Worm (Caenorhabditis elegans) whole organism, early embryonic: ENCODE measurements around the gene C01G10.6.

ENCODE experiments used
- B0310.2 ChIP-seq: sonication (generic microtip); optimal IDR thresholded peaks from 2 replicates; lab custom pipeline; 2016; ENCODE audit warnings: mild to moderate bottlenecking, missing genetic modification characterization, missing compliant biosample characterization
- F13C5.2 ChIP-seq: sonication (generic microtip); optimal IDR thresholded peaks from 2 replicates; lab custom pipeline; 2017; ENCODE audit warnings: mild to moderate bottlenecking, missing genetic modification characterization, inconsistent platforms, missing compliant biosample characterization
- aly-1 ChIP-seq: sonication (generic microtip); optimal IDR thresholded peaks from 2 replicates; lab custom pipeline; 2016; ENCODE audit warnings: missing genetic modification characterization, missing compliant biosample characterization
- ama-1 ChIP-seq: fragments of 150-350 bp; optimal IDR thresholded peaks from 2 replicates; lab custom pipeline; 2014
- ceh-13 ChIP-seq: fragments of 200-800 bp; sonication (Bioruptor generic); optimal IDR thresholded peaks from 2 replicates; lab custom pipeline; 2018; ENCODE audit warnings: mild to moderate bottlenecking, missing genetic modification characterization, missing compliant biosample characterization
- ceh-36 ChIP-seq: sonication (generic microtip); optimal IDR thresholded peaks from 2 replicates; lab custom pipeline; 2016; ENCODE audit warnings: missing genetic modification characterization, inconsistent platforms, missing compliant biosample characterization
- ets-7 ChIP-seq: sonication (generic microtip); optimal IDR thresholded peaks from 2 replicates; lab custom pipeline; 2016; ENCODE audit warnings: missing genotype, missing genetic modification characterization, missing compliant biosample characterization
- flt-1 ChIP-seq: fragments of 200-800 bp; sonication (Bioruptor generic); IDR thresholded peaks from 2 replicates; pipeline ENCODE4 v1.3.6; 2022; ENCODE audit warnings: missing genetic modification characterization, missing compliant biosample characterization
- hmbx-1 ChIP-seq: sonication (generic microtip); optimal IDR thresholded peaks from 2 replicates; lab custom pipeline; 2016; ENCODE audit warnings: mild to moderate bottlenecking, missing genetic modification characterization, missing compliant biosample characterization
- hmg-4 ChIP-seq: fragments of 200-800 bp; sonication (Bioruptor generic); optimal IDR thresholded peaks from 2 replicates; lab custom pipeline; 2018; ENCODE audit warnings: mild to moderate bottlenecking, missing genetic modification characterization, missing compliant biosample characterization
- hnd-1 ChIP-seq: sonication (generic microtip); optimal IDR thresholded peaks from 2 replicates; lab custom pipeline; 2016; ENCODE audit warnings: missing genetic modification characterization, missing compliant biosample characterization
- pes-1 ChIP-seq: fragments of 200-800 bp; sonication (Bioruptor generic); IDR thresholded peaks from 2 replicates; pipeline ENCODE4 v1.3.6; 2022; ENCODE audit warnings: missing genetic modification reagents, missing genetic modification characterization, missing compliant biosample characterization
- scrt-1 ChIP-seq: fragments of 200-800 bp; sonication (Bioruptor generic); IDR thresholded peaks from 2 replicates; pipeline ENCODE4 v1.3.6; 2022; ENCODE audit warnings: missing genetic modification characterization, missing compliant biosample characterization
- sea-1 ChIP-seq: fragments of 200-800 bp; sonication (Bioruptor generic); conservative IDR thresholded peaks from 2 replicates; pipeline ENCODE4 v1.3.6; 2022; ENCODE audit warnings: missing genetic modification characterization, missing compliant biosample characterization
- tbx-11 ChIP-seq: fragments of 200-800 bp; sonication (Bioruptor generic); IDR thresholded peaks from 2 replicates; pipeline ENCODE4 v1.3.6; 2022; ENCODE audit warnings: missing genetic modification characterization, missing compliant biosample characterization
- tbx-37 ChIP-seq: fragments of 200-800 bp; sonication (Bioruptor generic); conservative IDR thresholded peaks from 2 replicates; pipeline ENCODE4 v1.3.6; 2022; ENCODE audit warnings: missing genetic modification reagents, missing genetic modification characterization, missing compliant biosample characterization
- tra-4 ChIP-seq: sonication (generic microtip); optimal IDR thresholded peaks from 2 replicates; lab custom pipeline; 2017; ENCODE audit warnings: missing genetic modification characterization, missing compliant biosample characterization

Gene C01G10.6

DNA sequence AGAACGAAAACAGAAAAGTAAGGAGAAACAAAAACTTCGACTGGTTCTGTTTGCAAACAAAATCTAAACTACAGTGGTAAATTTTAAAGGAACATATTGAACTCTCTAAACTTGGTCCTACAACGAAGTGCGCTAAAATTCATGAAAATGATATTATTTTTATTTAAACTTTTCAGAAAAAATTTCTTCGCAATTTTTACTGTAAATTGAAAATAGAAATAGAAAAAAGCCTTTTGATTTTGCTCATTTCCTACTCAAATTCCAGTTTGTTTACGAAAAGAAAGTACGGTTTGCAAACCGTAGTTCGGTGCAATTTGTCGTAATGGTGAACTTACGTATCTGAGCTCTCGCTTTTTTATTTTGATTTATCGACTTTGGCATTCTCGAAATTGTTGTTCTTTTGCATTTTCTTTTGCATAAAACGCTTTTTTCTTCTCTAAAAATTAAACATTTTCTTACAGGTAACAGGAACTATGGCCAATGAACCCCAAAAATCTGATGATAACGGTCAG is 21.6 kb upstream of the C01G10.6 start, which contains the start of gene otub-1:
otub-1 (plus strand) TSS at position 462 of the 512 bp plus-strand sequence.
- TF ChIP-seq ets-7 (tag; lab: Kevin White, UChicago) (no peak), ama-1 (lab: Kevin White, UChicago) (no peak), ceh-13 (GFP tag; lab: Kevin White, UChicago) (no peak), pes-1 (no peak), sea-1 (GFP tag; lab: Robert Waterston, UW) (no peak), hmbx-1 (no peak), ceh-36 (tag; lab: Kevin White, UChicago) (no peak), scrt-1 (GFP tag; lab: Robert Waterston, UW) (no peak), B0310.2 (tag; lab: Kevin White, UChicago) (no peak), aly-1 (tag; lab: Kevin White, UChicago) (no peak), hnd-1 (no peak)

DNA sequence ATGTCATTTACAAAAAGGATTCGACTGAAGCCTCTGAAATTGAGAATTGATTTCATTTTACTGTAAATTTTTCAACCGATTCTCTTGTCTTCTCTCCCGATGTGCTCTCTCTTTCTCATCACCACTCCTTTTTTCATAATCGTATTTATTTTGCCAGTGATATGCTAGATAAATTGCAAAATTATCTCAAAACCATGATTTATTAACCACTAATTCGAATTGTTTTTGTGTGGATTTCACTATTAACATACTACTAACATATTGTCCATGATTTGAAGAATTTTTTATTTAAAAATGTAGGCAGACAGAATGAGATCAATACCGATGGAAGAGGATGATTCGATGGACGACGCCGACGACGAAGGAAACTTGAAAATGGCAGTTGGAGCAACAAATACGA is 20.3 kb upstream of the C01G10.6 start, which contains the start of gene C25D7.10:
C25D7.10 (plus strand) TSS at position 301 of the 400 bp plus-strand sequence.
- TF ChIP-seq ceh-13 (GFP tag; lab: Kevin White, UChicago): no peak
- TF ChIP-seq tbx-37 (GFP tag; lab: Robert Waterston, UW): no peak
- TF ChIP-seq B0310.2 (tag; lab: Kevin White, UChicago): no peak
- no peak for TF ChIP-seq scrt-1 (GFP tag; lab: Robert Waterston, UW)
- TF ChIP-seq F13C5.2 (tag; lab: Kevin White, UChicago): no peak
- TF ChIP-seq ama-1 (lab: Kevin White, UChicago): no peak
- TF ChIP-seq pes-1: no peak
- TF ChIP-seq flt-1 (GFP tag; lab: Robert Waterston, UW): no peak
- no peak for TF ChIP-seq ceh-36 (tag; lab: Kevin White, UChicago)
- TF ChIP-seq aly-1 (tag; lab: Kevin White, UChicago): no peak
- no peak for TF ChIP-seq sea-1 (GFP tag; lab: Robert Waterston, UW)
- TF ChIP-seq tbx-11: no peak
- no peak for TF ChIP-seq hmg-4 (GFP tag; lab: Kevin White, UChicago)
- no peak for TF ChIP-seq hmbx-1
- TF ChIP-seq hnd-1: no peak
- TF ChIP-seq ets-7 (tag; lab: Kevin White, UChicago): no peak
- TF ChIP-seq tra-4 (tag; lab: Kevin White, UChicago): no peak

DNA sequence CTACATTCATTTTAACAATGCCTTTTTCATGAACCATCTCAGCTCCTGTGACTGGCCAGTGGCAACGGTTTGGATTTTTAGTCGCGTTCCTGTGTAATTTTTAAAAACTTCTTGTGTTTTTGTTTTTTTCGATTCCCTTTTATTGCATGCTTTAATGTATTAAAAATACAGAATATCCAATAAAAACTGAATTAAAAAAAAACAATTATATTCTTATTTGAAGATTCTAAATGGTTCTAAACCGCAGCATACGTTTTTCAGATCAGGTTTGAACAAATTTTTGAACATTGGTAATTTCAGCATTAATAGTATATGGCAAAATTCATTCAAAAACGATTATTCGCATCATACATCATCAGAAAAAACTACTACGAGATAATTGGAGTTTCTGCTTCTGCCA is 19.1 kb upstream of the C01G10.6 start, which contains the start of gene dnj-3:
dnj-3 (plus strand) TSS at position 301 of the 400 bp plus-strand sequence.
- no peak for TF ChIP-seq F13C5.2 (tag; lab: Kevin White, UChicago)
- no peak for TF ChIP-seq tbx-37 (GFP tag; lab: Robert Waterston, UW)
- TF ChIP-seq B0310.2 (tag; lab: Kevin White, UChicago): no peak
- TF ChIP-seq hmbx-1: no peak
- TF ChIP-seq ceh-36 (tag; lab: Kevin White, UChicago): no peak
- no peak for TF ChIP-seq ets-7 (tag; lab: Kevin White, UChicago)
- TF ChIP-seq sea-1 (GFP tag; lab: Robert Waterston, UW): no peak
- no peak for TF ChIP-seq tra-4 (tag; lab: Kevin White, UChicago)
- TF ChIP-seq ama-1 (lab: Kevin White, UChicago): no peak
- no peak for TF ChIP-seq ceh-13 (GFP tag; lab: Kevin White, UChicago)
- TF ChIP-seq hmg-4 (GFP tag; lab: Kevin White, UChicago): no peak

DNA sequence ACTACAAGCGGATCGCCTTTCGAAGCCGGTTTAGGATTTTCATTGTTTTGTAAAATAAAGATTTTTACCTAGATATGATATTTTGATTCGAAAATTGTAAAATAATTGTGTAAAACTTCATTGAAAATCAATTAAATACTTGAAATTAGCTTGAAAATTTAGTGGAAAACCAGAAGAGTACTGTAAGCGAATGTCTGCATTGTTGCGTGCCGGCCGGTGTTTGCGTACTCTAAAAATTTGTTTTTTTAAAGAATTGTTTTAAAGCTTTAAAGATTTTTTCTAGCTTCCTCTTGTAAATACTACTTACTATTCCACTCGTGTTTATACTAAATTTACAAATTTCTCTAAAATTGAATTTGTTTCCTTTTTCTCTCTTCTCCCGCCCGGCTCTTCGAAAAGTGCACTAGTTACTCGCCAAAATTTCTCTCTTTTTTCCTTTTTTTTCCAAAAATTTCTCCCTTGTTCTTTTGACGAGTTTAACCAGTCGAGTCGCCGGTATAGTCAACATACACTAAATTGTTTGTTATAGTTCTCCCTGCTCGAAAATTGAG is 17.9 kb upstream of the C01G10.6 start:
- TF ChIP-seq hmg-4 (GFP tag; lab: Kevin White, UChicago) (no peak), ets-7 (tag; lab: Kevin White, UChicago) (no peak), sea-1 (GFP tag; lab: Robert Waterston, UW) (no peak), tbx-11 (no peak), ceh-13 (GFP tag; lab: Kevin White, UChicago) (no peak), flt-1 (GFP tag; lab: Robert Waterston, UW) (no peak), F13C5.2 (tag; lab: Kevin White, UChicago) (no peak), pes-1 (no peak), tra-4 (tag; lab: Kevin White, UChicago) (no peak), scrt-1 (GFP tag; lab: Robert Waterston, UW) (no peak), tbx-37 (GFP tag; lab: Robert Waterston, UW) (no peak), hmbx-1 (no peak), hnd-1 (no peak)

DNA sequence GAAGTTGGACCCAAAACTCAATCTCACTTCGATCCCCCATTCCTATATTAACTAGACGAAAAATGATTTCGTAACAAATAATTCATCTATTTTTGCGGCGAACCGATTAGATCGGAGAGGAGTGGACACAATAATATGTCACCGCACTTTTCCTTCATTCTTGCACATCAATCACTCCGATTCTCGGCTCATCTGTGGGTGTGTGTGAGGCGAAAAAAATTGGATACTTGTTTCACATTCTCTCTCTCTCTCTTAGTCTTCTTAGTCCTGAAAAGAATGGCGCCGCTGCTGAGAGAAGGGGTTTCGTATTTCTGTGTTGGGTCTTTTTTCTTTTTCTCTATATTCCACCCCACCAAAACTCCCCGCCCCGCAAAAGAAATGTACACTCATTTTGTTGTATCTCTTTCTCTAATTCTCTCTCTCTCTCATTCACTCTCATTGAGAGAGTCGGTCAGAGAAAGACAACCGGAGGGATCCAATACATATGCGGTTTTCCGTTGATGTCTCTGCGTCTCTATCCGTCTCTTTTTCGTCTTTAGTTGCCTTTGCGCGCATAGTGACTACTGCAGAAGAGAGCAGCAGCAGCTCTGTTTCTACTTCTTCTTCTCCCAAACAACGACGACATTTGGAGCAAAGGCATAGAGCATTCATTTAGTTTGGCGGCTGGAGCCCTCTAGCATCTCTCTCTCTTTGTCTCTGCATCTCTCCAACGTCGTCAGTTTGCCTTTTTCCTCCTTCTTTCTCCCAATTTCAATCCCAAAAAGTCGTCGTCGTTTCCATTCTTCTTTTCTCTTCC is 16.2 kb upstream of the C01G10.6 start, which contains the start of gene unc-76:
unc-76 (plus strand) TSS at position 746 of the 796 bp plus-strand sequence.
- TF ChIP-seq F13C5.2 (tag; lab: Kevin White, UChicago) (no peak), hmg-4 (GFP tag; lab: Kevin White, UChicago) (peak; percentile 53), aly-1 (tag; lab: Kevin White, UChicago) (peak; percentile 14)

ce11 chrV:15072738-15073137 is 14.7 kb upstream of the C01G10.6 start:
- TF ChIP-seq tbx-37 (GFP tag; lab: Robert Waterston, UW) (no peak), hmbx-1 (no peak), aly-1 (tag; lab: Kevin White, UChicago) (no peak), F13C5.2 (tag; lab: Kevin White, UChicago) (no peak), ets-7 (tag; lab: Kevin White, UChicago) (no peak), tbx-11 (0 out of 2 replicates have a peak, but pooled peaks have one; percentile 24), pes-1 (no peak)

ce11 chrV:15074907-15075306 is 12.5 kb upstream of the C01G10.6 start:
- TF ChIP-seq sea-1 (GFP tag; lab: Robert Waterston, UW) (no peak), hnd-1 (no peak), hmg-4 (GFP tag; lab: Kevin White, UChicago) (no peak), flt-1 (GFP tag; lab: Robert Waterston, UW) (no peak), tbx-37 (GFP tag; lab: Robert Waterston, UW) (no peak), scrt-1 (GFP tag; lab: Robert Waterston, UW) (no peak), hmbx-1 (no peak), B0310.2 (tag; lab: Kevin White, UChicago) (no peak)
